Worm (Caenorhabditis elegans) whole organism, late embryonic: ENCODE measurements around the gene gldi-1.

ENCODE experiments used
- K02D7.2 ChIP-seq: sonication (generic microtip); optimal IDR thresholded peaks from 2 replicates; lab custom pipeline; 2017; ENCODE audit warnings: mild to moderate bottlenecking, missing genetic modification characterization, missing compliant biosample characterization
- T23F11.4 ChIP-seq: fragments of 200-800 bp; sonication (Bioruptor generic); optimal IDR thresholded peaks from 2 replicates; lab custom pipeline; 2018; ENCODE audit warnings: mild to moderate bottlenecking, missing genetic modification characterization, missing compliant biosample characterization
- ceh-19 ChIP-seq: fragments of 200-800 bp; sonication (Bioruptor generic); optimal IDR thresholded peaks from 2 replicates; lab custom pipeline; 2018; ENCODE audit warnings: mild to moderate bottlenecking, missing genetic modification characterization, missing compliant biosample characterization
- ceh-34 ChIP-seq: sonication (generic microtip); optimal IDR thresholded peaks from 2 replicates; lab custom pipeline; 2016; ENCODE audit warnings: mild to moderate bottlenecking, missing genetic modification characterization, missing compliant biosample characterization
- ceh-6 ChIP-seq: fragments of 200-800 bp; sonication (Bioruptor generic); optimal IDR thresholded peaks from 2 replicates; lab custom pipeline; 2018; ENCODE audit warnings: mild to moderate bottlenecking, missing genetic modification characterization, missing compliant biosample characterization
- elt-2 ChIP-seq: sonication (generic microtip); optimal IDR thresholded peaks from 2 replicates; lab custom pipeline; 2016; ENCODE audit warnings: missing genetic modification reagents, missing genetic modification characterization, missing compliant biosample characterization
- nhr-11 ChIP-seq: fragments of 150-350 bp; optimal IDR thresholded peaks from 2 replicates; lab custom pipeline; 2014; ENCODE audit warnings: missing biosample characterization, missing genetic modification characterization
- pha-4 ChIP-seq: fragments of 150-350 bp; optimal IDR thresholded peaks from 2 replicates; lab custom pipeline; 2018; ENCODE audit warnings: missing biosample characterization, missing genetic modification reagents, missing genetic modification characterization
- rnt-1 ChIP-seq: sonication (generic microtip); optimal IDR thresholded peaks from 2 replicates; lab custom pipeline; 2016; ENCODE audit warnings: missing genetic modification characterization, missing compliant biosample characterization
- tbx-2 ChIP-seq: sonication (generic microtip); optimal IDR thresholded peaks from 2 replicates; lab custom pipeline; 2016; ENCODE audit warnings: missing genetic modification characterization, missing compliant biosample characterization
- unc-55 ChIP-seq: sonication (generic microtip); optimal IDR thresholded peaks from 2 replicates; lab custom pipeline; 2017; ENCODE audit warnings: missing biosample characterization, missing genetic modification reagents, missing genetic modification characterization

ce11 chrII:457790-458189 lies 26.4 kb downstream of the gldi-1 start, which contains the start of gene gvd-1:
- TF ChIP-seq T23F11.4 (GFP tag; lab: Kevin White, UChicago) (no peak), elt-2 (tag; lab: Kevin White, UChicago) (no peak), tbx-2 (tag; lab: Kevin White, UChicago) (no peak), ceh-34 (tag; lab: Kevin White, UChicago) (no peak), rnt-1 (no peak), nhr-11 (tag; lab: Kevin White, UChicago) (no peak), ceh-19 (GFP tag; lab: Kevin White, UChicago) (no peak), K02D7.2 (tag; lab: Kevin White, UChicago) (no peak), unc-55 (GFP tag; lab: Kevin White, UChicago) (no peak), pha-4 (no peak), ceh-6 (GFP tag; lab: Kevin White, UChicago) (no peak)
